Worm (Caenorhabditis elegans): ENCODE results near the gene pqn-48.
A peak's percentile ranks its signal among the peaks of the same experiment; 100 is the strongest.

pqn-48 gene

DNA sequence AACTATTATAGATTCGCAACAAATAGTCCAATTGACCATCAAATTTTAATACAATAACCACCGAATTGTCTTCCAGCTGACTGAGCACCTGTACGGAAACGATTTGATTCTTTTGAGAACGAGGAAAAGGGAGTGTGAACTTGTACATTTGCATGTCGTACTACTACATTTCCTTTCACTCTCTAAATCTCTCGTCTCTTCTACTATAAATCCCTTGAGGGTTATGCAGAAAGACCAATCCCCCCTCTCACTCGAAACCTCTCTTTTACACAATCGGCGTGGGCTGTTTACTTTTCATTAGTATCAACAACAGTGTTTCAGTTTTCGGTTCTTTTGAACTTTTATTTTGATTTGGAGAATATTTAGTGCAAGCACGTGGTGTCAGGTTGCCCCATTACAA, 36.5 kb upstream of the pqn-48 start:
- no peak for TF ChIP-seq nhr-111 (GFP tag; optimal IDR thresholded peaks at IDR 0.05)
- TF ChIP-seq unc-62 (GFP tag; optimal IDR thresholded peaks at IDR 0.05 in 1 of 2): peak in 1 of 2 experiments; percentile 46
- no peak for TF ChIP-seq unc-62 (tag; optimal IDR thresholded peaks at IDR 0.05)
- TF ChIP-seq ceh-44 (GFP tag; IDR thresholded peaks at IDR 0.05): no peak
- no peak for TF ChIP-seq spr-3 (GFP tag; optimal IDR thresholded peaks at IDR 0.05)
- no peak for TF ChIP-seq lin-39 (tag; optimal IDR thresholded peaks at IDR 0.05)
- no peak for TF ChIP-seq unc-130 (GFP tag; optimal IDR thresholded peaks at IDR 0.05)
- TF ChIP-seq Y48G9A.11 (GFP tag; IDR thresholded peaks at IDR 0.05): no peak

DNA sequence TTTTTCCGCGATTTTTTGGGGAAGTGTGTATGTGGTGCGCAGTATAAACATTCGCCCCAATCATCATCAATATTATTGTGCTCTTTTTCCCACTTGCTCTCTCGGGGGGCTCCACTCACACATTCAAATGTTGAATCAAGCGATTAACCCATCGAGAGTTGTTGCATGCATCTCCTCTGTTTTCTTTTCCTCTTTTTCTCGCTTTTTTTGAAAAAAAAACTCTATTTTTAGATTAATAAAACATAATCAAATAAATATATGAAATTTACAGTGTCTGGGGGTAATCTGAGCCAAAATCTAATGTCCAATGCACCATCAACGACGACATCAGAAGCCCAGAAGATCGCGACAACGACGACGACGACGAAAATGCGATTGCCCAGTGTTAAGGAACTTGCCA, 34.1 kb upstream of the pqn-48 start, which contains the start of gene ephx-1:
Gene ephx-1 (plus strand): TSS at position 301 of the 400 bp plus-strand sequence.
- TF ChIP-seq rbr-2 (tag; optimal IDR thresholded peaks at IDR 0.05): no peak
- no peak for TF ChIP-seq mes-2 (tag; optimal IDR thresholded peaks at IDR 0.05; ENCODE audit: poor library complexity, severe bottlenecking)
- TF ChIP-seq dmd-8 (GFP tag; IDR thresholded peaks at IDR 0.05): 0 out of 2 replicates have a peak, but pooled peaks have one; percentile 2
- no peak for TF ChIP-seq lim-7 (GFP tag; IDR thresholded peaks at IDR 0.05)
- no peak for TF ChIP-seq ceh-44 (GFP tag; IDR thresholded peaks at IDR 0.05)

DNA sequence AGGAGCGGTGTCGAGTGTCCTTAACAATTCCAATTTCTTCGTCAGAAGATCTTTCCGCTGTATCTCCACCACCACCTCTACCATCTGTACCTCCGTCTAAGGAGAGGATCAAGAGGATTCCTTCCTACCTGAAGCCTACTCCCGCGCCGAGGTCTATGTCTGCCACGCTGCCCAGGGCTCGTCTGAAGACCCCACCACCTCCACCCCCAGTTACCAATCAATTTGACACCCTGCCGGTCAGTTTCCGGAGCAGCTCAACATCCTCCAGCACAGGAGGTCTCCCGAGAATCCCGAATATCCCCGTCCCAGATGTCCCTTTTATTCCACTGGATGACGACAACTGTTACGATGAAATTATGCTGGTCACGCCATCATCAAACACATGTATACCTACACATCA, 30.7 kb upstream of the pqn-48 start:
- peak; percentile 79 for TF ChIP-seq set-16 (GFP tag; IDR thresholded peaks at IDR 0.05)
- peak in 1 of 2 experiments; percentile 44 for TF ChIP-seq unc-62 (GFP tag; optimal IDR thresholded peaks at IDR 0.05 in 1 of 2)
- no peak for TF ChIP-seq unc-62 (tag; optimal IDR thresholded peaks at IDR 0.05)
- TF ChIP-seq Y48G9A.11 (GFP tag; IDR thresholded peaks at IDR 0.05): no peak

DNA sequence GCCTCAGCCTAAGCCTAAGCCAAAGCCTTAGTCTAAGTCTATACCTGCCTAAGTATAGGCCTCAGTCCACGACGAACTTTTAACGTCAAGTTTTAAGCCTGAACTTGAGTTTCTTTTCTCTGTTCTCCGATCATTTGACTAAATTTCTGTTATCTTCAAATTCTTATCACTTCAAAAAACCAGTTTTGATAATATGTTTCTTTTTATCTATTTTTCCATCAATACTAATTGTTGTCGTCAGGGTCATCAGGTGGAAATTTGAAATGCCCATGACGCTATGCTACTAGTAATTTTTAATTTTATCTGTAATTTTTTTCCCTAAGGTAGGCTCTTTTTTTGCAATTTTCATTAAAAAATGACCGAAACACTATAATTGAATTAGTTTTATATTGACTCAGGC, 27.2 kb upstream of the pqn-48 start:
- TF ChIP-seq pqm-1 (tag; optimal IDR thresholded peaks at IDR 0.05): peak; percentile 7
- no peak for TF ChIP-seq nhr-48 (tag; optimal IDR thresholded peaks at IDR 0.05)

DNA sequence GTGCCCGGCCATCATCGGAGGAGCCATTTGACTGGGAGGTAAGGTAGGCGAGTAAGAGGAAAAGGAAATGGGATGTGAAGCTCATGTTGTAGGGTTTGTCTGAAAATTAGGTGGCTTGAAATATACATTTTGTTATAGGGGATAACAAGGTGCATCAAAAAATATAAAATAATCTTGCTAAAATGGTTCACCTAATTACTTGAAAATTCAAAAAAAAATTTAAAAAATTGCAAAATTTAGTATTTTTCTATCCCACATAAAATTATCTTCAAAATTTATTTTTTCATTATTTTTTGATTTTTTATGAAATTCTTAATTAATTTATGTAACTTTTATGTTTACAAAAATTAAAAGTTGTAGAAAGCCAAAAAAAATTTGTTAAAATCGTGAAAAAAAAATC, 20.1 kb upstream of the pqn-48 start, which contains the start of gene K07D4.6:
Gene K07D4.6 (minus strand): TSS at position 101 of the 400 bp plus-strand sequence.
- TF ChIP-seq F37D6.2 (tag; optimal IDR thresholded peaks at IDR 0.05) (no peak), dmd-6 (GFP tag; IDR thresholded peaks at IDR 0.05) (no peak), fos-1 (tag; optimal IDR thresholded peaks at IDR 0.05) (no peak), madf-5 (GFP tag; IDR thresholded peaks at IDR 0.05) (no peak), nhr-42 (GFP tag; IDR thresholded peaks at IDR 0.05) (no peak)

DNA sequence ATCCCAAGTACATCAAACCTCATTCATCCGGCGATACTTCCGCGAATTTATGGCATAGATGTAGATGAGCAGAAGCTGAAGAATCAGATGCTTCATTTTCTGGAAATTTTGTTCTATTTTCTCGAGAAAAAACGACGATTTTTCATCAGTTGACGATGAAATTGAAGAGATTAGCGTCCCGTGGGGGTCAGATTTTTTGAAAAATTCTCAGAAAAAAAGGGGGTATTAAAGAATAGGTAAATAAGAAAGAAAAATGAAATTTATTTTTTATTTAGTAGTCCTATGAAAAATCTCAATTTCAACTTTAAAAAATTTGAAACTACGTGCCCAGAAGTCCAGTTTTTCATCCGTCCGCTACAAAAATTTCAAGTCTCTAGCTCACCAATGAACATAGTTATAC, 13.2 kb upstream of the pqn-48 start, which contains the start of gene K07D4.5:
Gene K07D4.5 (minus strand): TSS at position 101 of the 400 bp plus-strand sequence.
- TF ChIP-seq F26F4.8 (GFP tag; conservative IDR thresholded peaks at IDR 0.05): no peak
- no peak for TF ChIP-seq tra-1 (GFP tag; IDR thresholded peaks at IDR 0.05)
- TF ChIP-seq lir-3 (tag; optimal IDR thresholded peaks at IDR 0.05): no peak
- TF ChIP-seq ZK337.2 (GFP tag; IDR thresholded peaks at IDR 0.05): no peak

DNA sequence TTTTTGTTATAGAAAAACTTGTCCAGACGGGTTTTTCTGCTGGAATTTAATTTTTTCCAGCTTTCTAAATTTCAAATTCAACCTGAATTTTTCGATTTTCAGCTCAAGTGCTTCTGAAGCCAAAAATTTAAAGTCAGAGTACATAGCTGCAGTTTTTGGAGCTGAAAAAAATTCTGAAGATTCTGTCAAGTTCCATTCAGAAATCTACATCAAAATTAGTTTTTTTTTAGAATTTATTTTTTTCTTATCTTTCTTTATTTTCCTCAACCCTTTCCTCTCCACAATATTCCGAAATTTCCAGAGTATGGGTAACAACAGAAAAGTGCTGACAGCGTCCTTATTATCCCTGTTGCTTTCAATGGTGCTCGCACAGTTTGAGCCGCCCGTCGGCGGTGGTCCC, 10.4 kb upstream of the pqn-48 start, which contains the start of gene K07D4.9:
Gene K07D4.9 (plus strand): TSS at position 301 of the 400 bp plus-strand sequence.
- TF ChIP-seq ztf-7 (tag; optimal IDR thresholded peaks at IDR 0.05) (no peak), T26A8.4 (GFP tag; IDR thresholded peaks at IDR 0.05) (no peak), pha-4 (GFP tag; IDR thresholded peaks at IDR 0.05) (no peak), pha-4 (tag; optimal IDR thresholded peaks at IDR 0.05) (no peak), gei-8 (GFP tag; optimal IDR thresholded peaks at IDR 0.05) (no peak), ZK337.2 (GFP tag; IDR thresholded peaks at IDR 0.05) (no peak)

Measured in whole organism, L4 larva.